Worm (Caenorhabditis elegans) whole organism, young adult: ENCODE measurements around the gene C49C3.4.

ENCODE experiments used
- B0336.3 ChIP-seq: fragments of 200-800 bp; sonication (Bioruptor generic); IDR thresholded peaks from 2 replicates; pipeline ENCODE4 v1.3.6; 2022; ENCODE audit warnings: missing genetic modification characterization, missing compliant biosample characterization
- F23B12.7 ChIP-seq: sonication (generic microtip); optimal IDR thresholded peaks from 2 replicates; lab custom pipeline; 2017; ENCODE audit warnings: missing genetic modification characterization, mild to moderate bottlenecking, missing compliant biosample characterization, antibody characterized with exemption, moderate library complexity; ENCODE audit not compliant: insufficient read depth
- F49E8.2 ChIP-seq: sonication (generic microtip); optimal IDR thresholded peaks from 3 replicates; lab custom pipeline; 2017; ENCODE audit warnings: missing genetic modification characterization, mild to moderate bottlenecking, missing compliant biosample characterization, antibody characterized with exemption, moderate library complexity; ENCODE audit not compliant: insufficient read depth
- F57C9.4 ChIP-seq: sonication (generic microtip); optimal IDR thresholded peaks from 2 replicates; lab custom pipeline; 2017; ENCODE audit warnings: mild to moderate bottlenecking, missing genetic modification characterization, missing compliant biosample characterization
- K12H6.12 ChIP-seq: fragments of 200-800 bp; sonication (Bioruptor generic); optimal IDR thresholded peaks from 2 replicates; lab custom pipeline; 2018; ENCODE audit warnings: mild to moderate bottlenecking, missing genetic modification characterization, missing compliant biosample characterization
- T26A5.8 ChIP-seq: sonication (generic microtip); optimal IDR thresholded peaks from 2 replicates; lab custom pipeline; 2016; ENCODE audit warnings: missing genetic modification characterization, missing compliant biosample characterization
- Y53F4B.3 ChIP-seq: fragments of 200-800 bp; sonication (Bioruptor generic); IDR thresholded peaks from 2 replicates; pipeline ENCODE4 v1.3.6; 2022; ENCODE audit warnings: missing genetic modification reagents, missing genetic modification characterization, missing compliant biosample characterization
- ama-1 ChIP-seq, 3 experiments: fragments of 150-350 bp in 1 of 3; sonication (generic microtip) in 2 of 3; optimal IDR thresholded peaks; 2 replicates each; lab custom pipeline; 2014 to 2018; ENCODE audit warnings: missing biosample characterization in 2 of 3, missing genetic modification characterization in 2 of 3, missing genetic modification reagents in 2 of 3
- atf-7 ChIP-seq: sonication (generic microtip); optimal IDR thresholded peaks from 2 replicates; lab custom pipeline; 2017; ENCODE audit warnings: mild to moderate bottlenecking, missing genetic modification characterization, missing compliant biosample characterization
- attf-3 ChIP-seq: fragments of 200-800 bp; sonication (Bioruptor generic); conservative IDR thresholded peaks from 2 replicates; pipeline ENCODE4 v1.3.6; 2022; ENCODE audit warnings: missing genetic modification reagents, missing genetic modification characterization, missing compliant biosample characterization
- cebp-2 ChIP-seq: fragments of 200-800 bp; sonication (Bioruptor generic); IDR thresholded peaks from 2 replicates; pipeline ENCODE4 v1.3.6; 2022; ENCODE audit warnings: missing genetic modification characterization, missing compliant biosample characterization
- ceh-79 ChIP-seq: sonication (generic microtip); optimal IDR thresholded peaks from 2 replicates; lab custom pipeline; 2017; ENCODE audit warnings: mild to moderate bottlenecking, missing genetic modification characterization, missing compliant biosample characterization
- dox-1 ChIP-seq: fragments of 200-800 bp; sonication (Bioruptor generic); IDR thresholded peaks from 2 replicates; pipeline ENCODE4 v1.3.6; 2022; ENCODE audit warnings: missing genetic modification reagents, missing genetic modification characterization, missing compliant biosample characterization
- dpff-1 ChIP-seq: sonication (generic microtip); optimal IDR thresholded peaks from 2 replicates; lab custom pipeline; 2017; ENCODE audit warnings: mild to moderate bottlenecking, missing genetic modification characterization, missing compliant biosample characterization
- egl-18 ChIP-seq: fragments of 200-800 bp; sonication (Bioruptor generic); IDR thresholded peaks from 2 replicates; pipeline ENCODE4 v1.3.6; 2022; ENCODE audit warnings: missing genetic modification reagents, missing genetic modification characterization, missing compliant biosample characterization
- ekl-4 ChIP-seq: fragments of 200-800 bp; sonication (Bioruptor generic); IDR thresholded peaks from 2 replicates; pipeline ENCODE4 v1.3.6; 2022; ENCODE audit warnings: missing genetic modification reagents, missing genetic modification characterization, missing compliant biosample characterization
- gei-17 ChIP-seq: fragments of 200-800 bp; sonication (Bioruptor generic); optimal IDR thresholded peaks from 2 replicates; lab custom pipeline; 2018; ENCODE audit warnings: mild to moderate bottlenecking, missing genetic modification characterization, missing compliant biosample characterization
- hmg-1.2 ChIP-seq: fragments of 200-800 bp; sonication (Bioruptor generic); IDR thresholded peaks from 2 replicates; pipeline ENCODE4 v1.3.6; 2022; ENCODE audit warnings: missing genetic modification reagents, missing genetic modification characterization, missing compliant biosample characterization
- hsf-1 ChIP-seq: fragments of 200-800 bp; sonication (Bioruptor generic); IDR thresholded peaks from 2 replicates; pipeline ENCODE4 v1.3.6; 2022; ENCODE audit warnings: missing genetic modification reagents, missing genetic modification characterization, missing compliant biosample characterization
- lag-1 ChIP-seq: fragments of 200-800 bp; sonication (Bioruptor generic); IDR thresholded peaks from 2 replicates; pipeline ENCODE4 v1.3.6; 2022; ENCODE audit warnings: missing genetic modification reagents, missing genetic modification characterization, missing compliant biosample characterization
- let-607 ChIP-seq, 2 experiments: fragments of 200-800 bp in 1 of 2; sonication (Bioruptor generic) in 1 of 2; sonication (generic microtip) in 1 of 2; optimal IDR thresholded peaks; 2 replicates each; lab custom pipeline; 2016 to 2018; ENCODE audit warnings: mild to moderate bottlenecking in 2 of 2, missing compliant biosample characterization in 2 of 2, missing genetic modification characterization in 2 of 2, moderate library complexity in 2 of 2, missing genotype in 1 of 2
- lin-40 ChIP-seq: sonication (generic microtip); optimal IDR thresholded peaks from 2 replicates; lab custom pipeline; 2016; ENCODE audit warnings: missing genetic modification characterization, mild to moderate bottlenecking, missing compliant biosample characterization, missing genotype, missing genetic modification reagents
- lin-54 ChIP-seq: fragments of 200-800 bp; sonication (Bioruptor generic); optimal IDR thresholded peaks from 2 replicates; lab custom pipeline; 2018; ENCODE audit warnings: mild to moderate bottlenecking, missing genetic modification characterization, missing compliant biosample characterization
- lsy-27 ChIP-seq: sonication (generic microtip); optimal IDR thresholded peaks from 2 replicates; lab custom pipeline; 2017; ENCODE audit warnings: missing genetic modification characterization, mild to moderate bottlenecking, missing compliant biosample characterization, antibody characterized with exemption, missing genotype, borderline replicate concordance; ENCODE audit not compliant: insufficient read depth
- madf-3 ChIP-seq: fragments of 200-800 bp; sonication (Bioruptor generic); IDR thresholded peaks from 2 replicates; pipeline ENCODE4 v1.3.6; 2022; ENCODE audit warnings: missing genetic modification reagents, missing genetic modification characterization, missing compliant biosample characterization
- madf-6 ChIP-seq: fragments of 200-800 bp; sonication (Bioruptor generic); IDR thresholded peaks from 2 replicates; pipeline ENCODE4 v1.3.6; 2022; ENCODE audit warnings: missing genetic modification reagents, missing genetic modification characterization, missing compliant biosample characterization
- mcd-1 ChIP-seq: fragments of 200-800 bp; sonication (Bioruptor generic); IDR thresholded peaks from 2 replicates; pipeline ENCODE4 v1.3.6; 2022; ENCODE audit warnings: missing genetic modification reagents, missing genetic modification characterization, missing compliant biosample characterization
- mxl-1 ChIP-seq: sonication (generic microtip); optimal IDR thresholded peaks from 2 replicates; lab custom pipeline; 2016; ENCODE audit warnings: missing genetic modification characterization, missing compliant biosample characterization
- nhr-120 ChIP-seq: fragments of 200-800 bp; sonication (Bioruptor generic); IDR thresholded peaks from 2 replicates; pipeline ENCODE4 v1.3.6; 2022; ENCODE audit warnings: missing genetic modification characterization, missing compliant biosample characterization
- nhr-90 ChIP-seq: sonication (generic microtip); optimal IDR thresholded peaks from 2 replicates; lab custom pipeline; 2016; ENCODE audit warnings: missing genotype, mild to moderate bottlenecking, missing genetic modification characterization, missing compliant biosample characterization
- pbrm-1 ChIP-seq: fragments of 200-800 bp; sonication (Bioruptor generic); IDR thresholded peaks from 2 replicates; pipeline ENCODE4 v1.3.6; 2022; ENCODE audit warnings: missing genetic modification reagents, missing genetic modification characterization, missing compliant biosample characterization
- pha-4 ChIP-seq: fragments of 150-350 bp; sonication (generic microtip); optimal IDR thresholded peaks from 2 replicates; lab custom pipeline; 2014; ENCODE audit warnings: missing biosample characterization, missing genetic modification reagents, missing genetic modification characterization
- rec-8 ChIP-seq, 2 experiments: sonication (generic microtip); optimal IDR thresholded peaks; 2 replicates each; lab custom pipeline; 2016; ENCODE audit warnings: mild to moderate bottlenecking in 2 of 2, missing genetic modification characterization in 2 of 2, missing genetic modification reagents in 2 of 2, missing genotype in 2 of 2, missing biosample characterization in 1 of 2, missing compliant biosample characterization in 1 of 2, moderate library complexity in 1 of 2
- repo-1 ChIP-seq: sonication (generic microtip); optimal IDR thresholded peaks from 2 replicates; lab custom pipeline; 2017; ENCODE audit warnings: mild to moderate bottlenecking, missing genetic modification characterization, missing compliant biosample characterization
- sea-2 ChIP-seq: fragments of 200-800 bp; sonication (Bioruptor generic); IDR thresholded peaks from 2 replicates; pipeline ENCODE4 v1.3.6; 2022; ENCODE audit warnings: missing genetic modification characterization, missing compliant biosample characterization
- snpc-4 ChIP-seq, 5 experiments: fragments of 150-350 bp in 1 of 5; sonication (generic microtip) in 4 of 5; optimal IDR thresholded peaks; 2 replicates each; lab custom pipeline; 2014 to 2018; ENCODE audit warnings: missing genetic modification characterization in 5 of 5, missing biosample characterization in 3 of 5, antibody characterized with exemption in 2 of 5, mild to moderate bottlenecking in 2 of 5, missing compliant biosample characterization in 2 of 5, missing genotype in 2 of 5, moderate library complexity in 2 of 5, missing genetic modification reagents in 1 of 5
- sptf-2 ChIP-seq: fragments of 200-800 bp; sonication (Bioruptor generic); optimal IDR thresholded peaks from 2 replicates; lab custom pipeline; 2018; ENCODE audit warnings: mild to moderate bottlenecking, missing genetic modification characterization, missing compliant biosample characterization
- tbx-9 ChIP-seq: sonication (generic microtip); optimal IDR thresholded peaks from 2 replicates; lab custom pipeline; 2016; ENCODE audit warnings: borderline replicate concordance, missing genetic modification characterization, inconsistent platforms, missing compliant biosample characterization
- xnd-1 ChIP-seq: sonication (generic microtip); optimal IDR thresholded peaks from 2 replicates; lab custom pipeline; 2016; ENCODE audit warnings: missing genotype, missing genetic modification reagents, missing genetic modification characterization, missing compliant biosample characterization
- zfh-2 ChIP-seq: fragments of 200-800 bp; sonication (Bioruptor generic); conservative IDR thresholded peaks from 2 replicates; pipeline ENCODE4 v1.3.6; 2022; ENCODE audit warnings: missing genetic modification reagents, missing genetic modification characterization, missing compliant biosample characterization
- ztf-18 ChIP-seq: sonication (generic microtip); optimal IDR thresholded peaks from 2 replicates; lab custom pipeline; 2016; ENCODE audit warnings: missing genotype, mild to moderate bottlenecking, missing genetic modification characterization, missing compliant biosample characterization
- ztf-26 ChIP-seq: sonication (generic microtip); optimal IDR thresholded peaks from 2 replicates; lab custom pipeline; 2017; ENCODE audit warnings: missing genetic modification characterization, missing compliant biosample characterization
- ztf-28 ChIP-seq: fragments of 200-800 bp; sonication (Bioruptor generic); IDR thresholded peaks from 2 replicates; pipeline ENCODE4 v1.3.6; 2022; ENCODE audit warnings: missing genetic modification reagents, missing genetic modification characterization, missing compliant biosample characterization

Gene C49C3.4

DNA sequence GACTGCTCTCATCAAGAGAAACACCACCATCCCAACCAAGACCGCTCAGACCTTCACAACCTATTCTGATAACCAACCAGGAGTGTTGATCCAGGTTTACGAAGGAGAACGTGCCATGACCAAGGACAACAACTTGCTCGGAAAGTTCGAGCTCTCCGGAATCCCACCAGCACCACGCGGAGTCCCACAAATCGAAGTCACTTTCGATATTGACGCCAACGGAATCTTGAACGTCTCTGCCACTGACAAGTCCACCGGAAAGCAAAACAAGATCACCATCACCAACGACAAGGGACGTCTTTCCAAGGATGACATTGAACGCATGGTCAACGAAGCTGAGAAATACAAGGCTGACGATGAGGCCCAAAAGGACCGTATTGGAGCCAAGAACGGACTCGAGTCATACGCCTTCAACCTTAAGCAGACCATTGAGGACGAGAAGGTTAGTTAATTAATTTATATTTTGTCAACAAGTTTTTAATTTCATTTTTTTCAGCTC, 40.1 kb upstream of the C49C3.4 start (continued):
- TF ChIP-seq hmg-1.2 (GFP tag; lab: Robert Waterston, UW) (no peak), lin-40 (no peak), mxl-1 (tag; lab: Kevin White, UChicago) (no peak), tbx-9 (tag; lab: Kevin White, UChicago) (no peak), zfh-2 (GFP tag; lab: Robert Waterston, UW) (no peak), pha-4 (tag; lab: Kevin White, UChicago) (no peak), lin-54 (no peak), madf-6 (GFP tag; lab: Robert Waterston, UW) (no peak), pbrm-1 (no peak), madf-3 (GFP tag; lab: Robert Waterston, UW) (peak; percentile 2; the same call in 1 of the 2 replicates), rec-8 (tag; optimal IDR thresholded peaks at IDR 0.05; lab: Kevin White, UChicago) (no peak), F57C9.4 (tag; lab: Kevin White, UChicago) (no peak), dox-1 (GFP tag; lab: Robert Waterston, UW) (peak; percentile 2; the same call in 1 of the 2 replicates), ekl-4 (GFP tag; lab: Robert Waterston, UW) (0 out of 2 replicates have a peak, but pooled peaks have one; percentile 6), sptf-2 (GFP tag; lab: Kevin White, UChicago) (no peak), nhr-90 (tag; lab: Kevin White, UChicago) (no peak), let-607 (tag; optimal IDR thresholded peaks at IDR 0.05; lab: Kevin White, UChicago) (no peak), nhr-120 (GFP tag; lab: Robert Waterston, UW) (no peak), Y53F4B.3 (no peak), cebp-2 (no peak), ztf-28 (GFP tag; lab: Robert Waterston, UW) (no peak), egl-18 (no peak), K12H6.12 (no peak), gei-17 (no peak), attf-3 (GFP tag; lab: Robert Waterston, UW) (no peak), atf-7 (tag; lab: Kevin White, UChicago) (no peak), hsf-1 (GFP tag; lab: Robert Waterston, UW) (no peak), ztf-18 (no peak), xnd-1 (tag; lab: Kevin White, UChicago) (no peak), dpff-1 (tag; lab: Kevin White, UChicago) (no peak), repo-1 (tag; lab: Kevin White, UChicago) (no peak), mcd-1 (GFP tag; lab: Robert Waterston, UW) (0 out of 2 replicates have a peak, but pooled peaks have one; percentile 3), F49E8.2 (tag; lab: Kevin White, UChicago) (no peak), T26A5.8 (tag; lab: Kevin White, UChicago) (no peak), lag-1 (no peak), lsy-27 (tag; lab: Kevin White, UChicago) (no peak), ama-1 (optimal IDR thresholded peaks at IDR 0.05; lab: Kevin White, UChicago) (peak; percentile 81), ama-1 (GFP tag; optimal IDR thresholded peaks at IDR 0.05; lab: Kevin White, UChicago) (no peak), snpc-4 (GFP tag; optimal IDR thresholded peaks at IDR 0.05; lab: Kevin White, UChicago) (no peak), snpc-4 (tag; optimal IDR thresholded peaks at IDR 0.05; lab: Kevin White, UChicago) (no peak), sea-2 (GFP tag; lab: Robert Waterston, UW) (no peak), ceh-79 (tag; lab: Kevin White, UChicago) (no peak), B0336.3 (GFP tag; lab: Robert Waterston, UW) (no peak), F23B12.7 (no peak), ztf-26 (tag; lab: Kevin White, UChicago) (no peak)
